Fruit fly (Drosophila melanogaster): ENCODE data around the gene Kdm5.

Kdm5 gene

dm6 chr2L:5944305-5945282 is 54.7 kb downstream of the Kdm5 start (continued):
- no peak for TF ChIP-seq Dfd (GFP tag; optimal IDR thresholded peaks at IDR 0.05)
- TF ChIP-seq Hr83 (GFP tag; optimal IDR thresholded peaks at IDR 0.05; ENCODE audit: poor library complexity, severe bottlenecking), result peak; percentile 30
- TF ChIP-seq psq (GFP tag; optimal IDR thresholded peaks at IDR 0.05), result no peak

dm6 chr2L:5943229-5944078 is 55.8 kb downstream of the Kdm5 start, which contains the start of the genes Sfp26Ad and Gpdh1:
TSS of gene Sfp26Ad (minus strand) at chr2L:5943304.
TSS of gene Gpdh1 (plus strand) at chr2L:5943643.
- TF ChIP-seq h (GFP tag; optimal IDR thresholded peaks at IDR 0.05), result peak; percentile 87
- peak; percentile 89 for TF ChIP-seq CrebA (GFP tag; optimal IDR thresholded peaks at IDR 0.05; ENCODE audit: borderline replicate concordance)
- no peak for TF ChIP-seq tai (GFP tag; optimal IDR thresholded peaks at IDR 0.05)
- peak; percentile 23 for TF ChIP-seq GATAd (GFP tag; optimal IDR thresholded peaks at IDR 0.05)
- TF ChIP-seq Dfd (GFP tag; optimal IDR thresholded peaks at IDR 0.05), result no peak
- no peak for TF ChIP-seq Hr78 (GFP tag; optimal IDR thresholded peaks at IDR 0.05)
- peak; percentile 30 to 82 for TF ChIP-seq foxo (GFP tag; optimal IDR thresholded peaks at IDR 0.05)
- peak; percentile 72 for TF ChIP-seq Jra (GFP tag; optimal IDR thresholded peaks at IDR 0.05)
- no peak for TF ChIP-seq dmrt93B (GFP tag; optimal IDR thresholded peaks at IDR 0.05)
- TF ChIP-seq CG9705 (GFP tag; optimal IDR thresholded peaks at IDR 0.05), result peak; percentile 79
- TF ChIP-seq fru (GFP tag; optimal IDR thresholded peaks at IDR 0.05), result peak; percentile 83
- TF ChIP-seq Myc (optimal IDR thresholded peaks at IDR 0.05), result peak; percentile 38
- peak; percentile 76 for TF ChIP-seq sage (GFP tag; optimal IDR thresholded peaks at IDR 0.05)
- peak; percentile 87 for TF ChIP-seq rgr (GFP tag; optimal IDR thresholded peaks at IDR 0.05)
- TF ChIP-seq psq (GFP tag; optimal IDR thresholded peaks at IDR 0.05), result peak; percentile 78
- no peak for TF ChIP-seq jim (GFP tag; optimal IDR thresholded peaks at IDR 0.05)
- TF ChIP-seq N (GFP tag; optimal IDR thresholded peaks at IDR 0.05), result no peak
- TF ChIP-seq pan (optimal IDR thresholded peaks at IDR 0.05), result no peak
- peak; percentile 95 for TF ChIP-seq Dif (GFP tag; optimal IDR thresholded peaks at IDR 0.05; ENCODE audit: partially characterized antibody)
- TF ChIP-seq brk (GFP tag; optimal IDR thresholded peaks at IDR 0.05), result peak; percentile 67
- peak; percentile 74 for TF ChIP-seq ey (GFP tag; optimal IDR thresholded peaks at IDR 0.05)
- peak; percentile 87 for TF ChIP-seq Hnf4 (GFP tag; optimal IDR thresholded peaks at IDR 0.05)
- TF ChIP-seq dl (GFP tag; optimal IDR thresholded peaks at IDR 0.05; ENCODE audit: insufficient read depth in 1 of 2, partially characterized antibody in 2 of 2), result peak; percentile 92 to 96
- peak; percentile 75 for TF ChIP-seq br (GFP tag; optimal IDR thresholded peaks at IDR 0.05)
- peak; percentile 44 for TF ChIP-seq woc (GFP tag; optimal IDR thresholded peaks at IDR 0.05)
- peak; percentile 72 for TF ChIP-seq HLH106 (tag; optimal IDR thresholded peaks at IDR 0.05)
- TF ChIP-seq sv (GFP tag; optimal IDR thresholded peaks at IDR 0.05), result peak; percentile 89
- TF ChIP-seq Mio (GFP tag; optimal IDR thresholded peaks at IDR 0.05), result no peak
- peak; percentile 57 for TF ChIP-seq CG32264 (GFP tag; optimal IDR thresholded peaks at IDR 0.05)
- TF ChIP-seq Hr83 (GFP tag; optimal IDR thresholded peaks at IDR 0.05; ENCODE audit: poor library complexity, severe bottlenecking), result peak; percentile 76
- TF ChIP-seq Vsx2 (GFP tag; optimal IDR thresholded peaks at IDR 0.05; ENCODE audit: partially characterized antibody), result peak; percentile 29
- TF ChIP-seq Sp1 (GFP tag; optimal IDR thresholded peaks at IDR 0.05), result peak; percentile 59
- TF ChIP-seq Abd-B (GFP tag; optimal IDR thresholded peaks at IDR 0.05), result no peak
- peak; percentile 80 for TF ChIP-seq OdsH (GFP tag; optimal IDR thresholded peaks at IDR 0.05)
- no peak for TF ChIP-seq Rel (GFP tag; optimal IDR thresholded peaks at IDR 0.05)
- peak; percentile 46 for TF ChIP-seq Rel (tag; optimal IDR thresholded peaks at IDR 0.05)
- no peak for TF ChIP-seq lola (GFP tag; optimal IDR thresholded peaks at IDR 0.05)
- TF ChIP-seq dsf (GFP tag; optimal IDR thresholded peaks at IDR 0.05; ENCODE audit: borderline replicate concordance), result peak; percentile 88
- TF ChIP-seq usp (GFP tag; optimal IDR thresholded peaks at IDR 0.05), result no peak
